Fruit fly (Drosophila melanogaster) whole organism, prepupa: ENCODE data around the gene CG32121.

Source experiments
- CG10631 ChIP-seq: fragments of 200-800 bp; sonication (Bioruptor generic); optimal IDR thresholded peaks from 2 replicates; lab custom pipeline; 2016; ENCODE audit warnings: missing biosample characterization, missing genetic modification characterization
- CG11294 ChIP-seq: fragments of 200-800 bp; sonication (Bioruptor generic); IDR thresholded peaks from 2 replicates; pipeline ENCODE4 v1.3.6; 2022; ENCODE audit warnings: missing biosample characterization, missing genetic modification characterization
- CG11762 ChIP-seq: fragments of 200-800 bp; sonication (Bioruptor generic); optimal IDR thresholded peaks from 3 replicates; lab custom pipeline; 2016; ENCODE audit warnings: missing biosample characterization, missing genetic modification characterization; ENCODE audit not compliant: insufficient read depth
- CG11902 ChIP-seq: fragments of 200-800 bp; sonication (Bioruptor generic); optimal IDR thresholded peaks from 3 replicates; lab custom pipeline; 2016; ENCODE audit warnings: missing biosample characterization, missing genetic modification characterization
- CG15336 ChIP-seq: fragments of 200-800 bp; sonication (Bioruptor generic); IDR thresholded peaks from 2 replicates; pipeline ENCODE4 v1.3.6; 2022; ENCODE audit warnings: missing biosample characterization, missing genetic modification characterization
- CG1621 ChIP-seq: fragments of 200-800 bp; sonication (Bioruptor generic); optimal IDR thresholded peaks from 3 replicates; lab custom pipeline; 2018; ENCODE audit warnings: missing biosample characterization, mild to moderate bottlenecking, missing genetic modification characterization
- CG3032 ChIP-seq: fragments of 200-800 bp; optimal IDR thresholded peaks from 2 replicates; lab custom pipeline; 2019; ENCODE audit warnings: missing biosample characterization, mild to moderate bottlenecking, missing genetic modification characterization, moderate library complexity
- CG32006 ChIP-seq: fragments of 200-800 bp; sonication (Bioruptor generic); optimal IDR thresholded peaks from 3 replicates; lab custom pipeline; 2017; ENCODE audit warnings: missing biosample characterization, mild to moderate bottlenecking, missing genetic modification characterization
- CG3919 ChIP-seq: fragments of 200-800 bp; sonication (Bioruptor generic); optimal IDR thresholded peaks from 3 replicates; lab custom pipeline; 2016; ENCODE audit warnings: missing biosample characterization, missing genetic modification characterization
- CG4318 ChIP-seq: fragments of 200-800 bp; sonication (Bioruptor generic); optimal IDR thresholded peaks from 3 replicates; lab custom pipeline; 2017; ENCODE audit warnings: missing biosample characterization, mild to moderate bottlenecking, missing genetic modification characterization
- CG6276 ChIP-seq: fragments of 200-800 bp; sonication (Bioruptor generic); optimal IDR thresholded peaks from 2 replicates; lab custom pipeline; 2017; ENCODE audit warnings: missing biosample characterization, mild to moderate bottlenecking, missing genetic modification characterization
- CG6808 ChIP-seq: fragments of 200-800 bp; sonication (Bioruptor generic); optimal IDR thresholded peaks from 3 replicates; lab custom pipeline; 2017; ENCODE audit warnings: missing biosample characterization, missing genetic modification characterization, mild to moderate bottlenecking, moderate library complexity, missing genetic modification reagents
- CG6854 ChIP-seq: fragments of 200-800 bp; sonication (Bioruptor generic); optimal IDR thresholded peaks from 2 replicates; lab custom pipeline; 2017; ENCODE audit warnings: missing biosample characterization, mild to moderate bottlenecking, missing genetic modification characterization
- CG7368 ChIP-seq: fragments of 200-800 bp; sonication (Bioruptor generic); optimal IDR thresholded peaks from 3 replicates; lab custom pipeline; 2016; ENCODE audit warnings: missing biosample characterization, missing genetic modification characterization
- CG8632 ChIP-seq: fragments of 200-800 bp; sonication (Bioruptor generic); optimal IDR thresholded peaks from 3 replicates; lab custom pipeline; 2016; ENCODE audit warnings: missing biosample characterization, missing genetic modification characterization
- Eip75B ChIP-seq: fragments of 200-800 bp; sonication (Bioruptor generic); optimal IDR thresholded peaks from 3 replicates; lab custom pipeline; 2016; ENCODE audit warnings: missing biosample characterization, missing genetic modification characterization
- Eip78C ChIP-seq: fragments of 200-800 bp; sonication (Bioruptor generic); peaks from one replicate; lab custom pipeline; 2016; ENCODE audit warnings: missing biosample characterization, missing genetic modification characterization
- Eip93F ChIP-seq: fragments of 200-800 bp; sonication (Bioruptor generic); optimal IDR thresholded peaks from 2 replicates; lab custom pipeline; 2016; ENCODE audit warnings: missing biosample characterization, mild to moderate bottlenecking, missing genetic modification characterization
- Ets21C ChIP-seq: fragments of 200-800 bp; sonication (Bioruptor generic); optimal IDR thresholded peaks from 3 replicates; lab custom pipeline; 2016; ENCODE audit warnings: missing biosample characterization, missing genetic modification characterization
- Gug ChIP-seq: fragments of 200-800 bp; sonication (Bioruptor generic); IDR thresholded peaks from 2 replicates; pipeline ENCODE4 v1.3.6; 2022; ENCODE audit warnings: missing biosample characterization, missing genetic modification characterization
- Met ChIP-seq: fragments of 200-800 bp; sonication (Bioruptor generic); optimal IDR thresholded peaks from 3 replicates; lab custom pipeline; 2016; ENCODE audit warnings: missing biosample characterization, missing genetic modification characterization
- OdsH ChIP-seq: fragments of 200-800 bp; sonication (Bioruptor generic); optimal IDR thresholded peaks from 3 replicates; lab custom pipeline; 2016; ENCODE audit warnings: missing biosample characterization, missing genetic modification characterization
- Smox ChIP-seq: fragments of 200-800 bp; sonication (Bioruptor generic); optimal IDR thresholded peaks from 3 replicates; lab custom pipeline; 2016; ENCODE audit warnings: missing biosample characterization, missing genetic modification characterization
- Sox102F ChIP-seq: fragments of 200-800 bp; sonication (Bioruptor generic); optimal IDR thresholded peaks from 2 replicates; lab custom pipeline; 2016; ENCODE audit warnings: missing biosample characterization, mild to moderate bottlenecking, missing genetic modification characterization
- Sox15 ChIP-seq: fragments of 200-800 bp; sonication (Bioruptor generic); optimal IDR thresholded peaks from 3 replicates; lab custom pipeline; 2016; ENCODE audit warnings: missing biosample characterization, missing genetic modification characterization
- acj6 ChIP-seq: fragments of 200-800 bp; sonication (Bioruptor generic); optimal IDR thresholded peaks from 3 replicates; lab custom pipeline; 2016; ENCODE audit warnings: missing biosample characterization, missing genetic modification characterization
- cyc ChIP-seq: fragments of 200-800 bp; sonication (Bioruptor generic); optimal IDR thresholded peaks from 3 replicates; lab custom pipeline; 2016; ENCODE audit warnings: missing biosample characterization, missing genetic modification characterization
- eg ChIP-seq: fragments of 200-800 bp; sonication (Bioruptor generic); IDR thresholded peaks from 3 replicates; pipeline ENCODE4 v1.3.6; 2022; ENCODE audit warnings: missing biosample characterization, missing genetic modification characterization
- esn ChIP-seq: fragments of 200-800 bp; sonication (Bioruptor generic); optimal IDR thresholded peaks from 2 replicates; lab custom pipeline; 2016; ENCODE audit warnings: missing biosample characterization, mild to moderate bottlenecking, missing genetic modification characterization, moderate library complexity
- fd85E ChIP-seq: fragments of 200-800 bp; sonication (Bioruptor generic); optimal IDR thresholded peaks from 3 replicates; lab custom pipeline; 2016; ENCODE audit warnings: missing biosample characterization, missing genetic modification characterization
- fkh ChIP-seq: fragments of 200-800 bp; sonication (Bioruptor generic); optimal IDR thresholded peaks from 3 replicates; lab custom pipeline; 2017; ENCODE audit warnings: missing biosample characterization, mild to moderate bottlenecking, missing genetic modification characterization, moderate library complexity
- lz ChIP-seq: fragments of 200-800 bp; sonication (Bioruptor generic); optimal IDR thresholded peaks from 3 replicates; lab custom pipeline; 2016; ENCODE audit warnings: missing biosample characterization, missing genetic modification characterization
- net ChIP-seq: fragments of 200-800 bp; sonication (Bioruptor generic); optimal IDR thresholded peaks from 3 replicates; lab custom pipeline; 2016; ENCODE audit warnings: missing biosample characterization, missing genetic modification characterization
- pdm3 ChIP-seq: fragments of 200-800 bp; sonication (Bioruptor generic); optimal IDR thresholded peaks from 3 replicates; lab custom pipeline; 2016; ENCODE audit warnings: missing biosample characterization, missing genetic modification characterization
- salr ChIP-seq, 2 experiments: fragments of 200-800 bp; sonication (Bioruptor generic); optimal IDR thresholded peaks; 3 replicates each; lab custom pipeline; 2016 to 2018; ENCODE audit warnings: missing biosample characterization in 2 of 2, missing genetic modification characterization in 2 of 2, mild to moderate bottlenecking in 1 of 2
- spab ChIP-seq: fragments of 200-800 bp; sonication (Bioruptor generic); optimal IDR thresholded peaks from 2 replicates; lab custom pipeline; 2017; ENCODE audit warnings: missing biosample characterization, mild to moderate bottlenecking, missing genetic modification characterization, missing genetic modification reagents
- svp ChIP-seq: fragments of 200-800 bp; sonication (Bioruptor generic); peaks from one replicate; lab custom pipeline; 2016; ENCODE audit warnings: missing biosample characterization, missing genetic modification characterization
- topi ChIP-seq: fragments of 200-800 bp; sonication (Bioruptor generic); optimal IDR thresholded peaks from 3 replicates; lab custom pipeline; 2016; ENCODE audit warnings: missing biosample characterization, missing genetic modification characterization
- vri ChIP-seq: fragments of 200-800 bp; sonication (Bioruptor generic); optimal IDR thresholded peaks from 3 replicates; lab custom pipeline; 2016; ENCODE audit warnings: missing biosample characterization, mild to moderate bottlenecking, missing genetic modification characterization

CG32121 gene

DNA sequence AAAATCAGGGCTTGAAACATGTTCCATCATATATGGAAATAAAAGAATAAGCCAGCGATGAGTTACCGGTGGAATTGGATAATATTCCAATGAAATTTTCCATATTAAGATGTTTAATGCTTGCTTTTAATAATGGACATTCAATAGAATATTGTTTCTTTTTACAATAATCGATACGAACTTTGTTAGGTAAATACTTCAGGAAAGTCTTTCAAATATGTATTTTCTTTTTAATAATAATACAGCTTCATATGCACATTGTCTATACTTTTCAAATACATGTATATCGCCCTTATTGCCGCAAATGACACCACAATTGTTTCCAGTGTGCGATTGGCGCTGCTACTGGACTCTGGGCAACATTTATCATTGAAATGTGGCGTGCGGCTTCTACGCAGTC, 15.3 kb downstream of the CG32121 start (continued):
- peak; percentile 14 for TF ChIP-seq lz (GFP tag; lab: Kevin White, UChicago)
- TF ChIP-seq CG11294 (GFP tag; lab: Robert Waterston, UW), result no peak
- TF ChIP-seq pdm3 (GFP tag; lab: Kevin White, UChicago), result peak; percentile 52
- no peak for TF ChIP-seq Ets21C (GFP tag; lab: Kevin White, UChicago)
- peak; percentile 34 for TF ChIP-seq cyc (GFP tag; lab: Kevin White, UChicago)

dm6 chr3L:13403141-13403867, 18.8 kb downstream of the CG32121 start:
- peak; percentile 20 for TF ChIP-seq topi (GFP tag; lab: Kevin White, UChicago)
- TF ChIP-seq Sox102F, result no peak
- TF ChIP-seq Sox15 (GFP tag; lab: Kevin White, UChicago), result no peak
- TF ChIP-seq CG8632, result no peak
- TF ChIP-seq esn (GFP tag; lab: Kevin White, UChicago), result peak; percentile 39
- no peak for TF ChIP-seq acj6 (GFP tag; lab: Kevin White, UChicago)
- no peak for TF ChIP-seq CG6276 (GFP tag; lab: Kevin White, UChicago)
- no peak for TF ChIP-seq CG15336 (GFP tag; lab: Robert Waterston, UW)
- no peak for TF ChIP-seq cyc (GFP tag; lab: Kevin White, UChicago)
- TF ChIP-seq salr (GFP tag; optimal IDR thresholded peaks at IDR 0.05; lab: Kevin White, UChicago), result no peak
- no peak for TF ChIP-seq spab (GFP tag; lab: Kevin White, UChicago)
- peak; percentile 21 for TF ChIP-seq svp
- no peak for TF ChIP-seq CG11902
- peak; percentile 68 for TF ChIP-seq Eip78C
- TF ChIP-seq pdm3 (GFP tag; lab: Kevin White, UChicago), result no peak
- TF ChIP-seq eg (GFP tag; lab: Robert Waterston, UW), result no peak
- no peak for TF ChIP-seq net (GFP tag; lab: Kevin White, UChicago)
- TF ChIP-seq Eip93F (GFP tag; lab: Kevin White, UChicago), result no peak
- no peak for TF ChIP-seq CG32006 (GFP tag; lab: Kevin White, UChicago)
- no peak for TF ChIP-seq Smox (GFP tag; lab: Kevin White, UChicago)
- no peak for TF ChIP-seq vri (GFP tag; lab: Kevin White, UChicago)
- TF ChIP-seq Ets21C (GFP tag; lab: Kevin White, UChicago), result no peak
- TF ChIP-seq CG11294 (GFP tag; lab: Robert Waterston, UW), result no peak
- no peak for TF ChIP-seq CG4318 (GFP tag; lab: Kevin White, UChicago)
- TF ChIP-seq CG3919, result peak; percentile 8
- no peak for TF ChIP-seq CG6808 (GFP tag; lab: Kevin White, UChicago)
- TF ChIP-seq fkh (GFP tag; lab: Kevin White, UChicago), result no peak
- no peak for TF ChIP-seq fd85E (GFP tag; lab: Kevin White, UChicago)
- no peak for TF ChIP-seq CG7368 (GFP tag; lab: Kevin White, UChicago)
- TF ChIP-seq CG6854 (GFP tag; lab: Kevin White, UChicago), result no peak
- no peak for TF ChIP-seq Gug (GFP tag; lab: Robert Waterston, UW)
- TF ChIP-seq CG3032 (tag; lab: Kevin White, UChicago), result no peak
- TF ChIP-seq CG1621 (tag; lab: Kevin White, UChicago), result no peak
- no peak for TF ChIP-seq Eip75B
- TF ChIP-seq CG11762 (GFP tag; lab: Kevin White, UChicago), result no peak
- no peak for TF ChIP-seq OdsH (GFP tag; lab: Kevin White, UChicago)
- TF ChIP-seq Met (GFP tag; lab: Kevin White, UChicago), result peak; percentile 8
- TF ChIP-seq CG10631 (GFP tag; lab: Kevin White, UChicago), result peak; percentile 5
